Fruit fly (Drosophila melanogaster) whole organism, wandering third instar larva: Measurements from ENCODE around the gene CG33288.

Experiments used
- Abd-B ChIP-seq: fragments of >200 bp; optimal IDR thresholded peaks from 2 replicates; lab custom pipeline; 2017; ENCODE audit warnings: missing biosample characterization, missing genetic modification characterization
- Jra ChIP-seq: sonication (Bioruptor generic); optimal IDR thresholded peaks from 2 replicates; lab custom pipeline; 2016; ENCODE audit warnings: missing biosample characterization, missing genetic modification characterization
- Mio ChIP-seq: sonication (Bioruptor generic); optimal IDR thresholded peaks from 2 replicates; lab custom pipeline; 2016; ENCODE audit warnings: missing biosample characterization, missing genetic modification characterization
- br ChIP-seq: fragments of 200-800 bp; sonication (Bioruptor generic); optimal IDR thresholded peaks from 2 replicates; lab custom pipeline; 2016; ENCODE audit warnings: missing biosample characterization, missing genetic modification characterization
- dl ChIP-seq, 2 experiments: fragments of 175-275, 200-275 bp in 1 of 2; fragments of 200-275 bp in 1 of 2; sonication (Bioruptor generic); optimal IDR thresholded peaks; lab custom pipeline; 2018; ENCODE audit warnings: mild to moderate bottlenecking in 2 of 2, missing biosample characterization in 2 of 2, missing genetic modification characterization in 2 of 2, moderate library complexity in 2 of 2; ENCODE audit not compliant: partially characterized antibody in 2 of 2, insufficient read depth in 1 of 2
- ey ChIP-seq: fragments of 200-800 bp; sonication (Bioruptor generic); optimal IDR thresholded peaks from 2 replicates; lab custom pipeline; 2016; ENCODE audit warnings: missing biosample characterization, missing genetic modification characterization
- jim ChIP-seq: fragments of 175-275, 200-325 bp; sonication (Bioruptor generic); optimal IDR thresholded peaks from 2 replicates; lab custom pipeline; 2016; ENCODE audit warnings: missing biosample characterization, mild to moderate bottlenecking, missing genetic modification characterization
- pan ChIP-seq: fragments of >200 bp; optimal IDR thresholded peaks from 2 replicates; lab custom pipeline; 2017
- psq ChIP-seq: fragments of 200-800 bp; sonication (Bioruptor generic); optimal IDR thresholded peaks from 3 replicates; lab custom pipeline; 2017; ENCODE audit warnings: missing biosample characterization, mild to moderate bottlenecking, missing genetic modification characterization, moderate library complexity
- sv ChIP-seq: fragments of 200-800 bp; sonication (Bioruptor generic); optimal IDR thresholded peaks from 3 replicates; lab custom pipeline; 2016; ENCODE audit warnings: missing biosample characterization, missing genetic modification characterization
- tai ChIP-seq: sonication (Bioruptor generic); optimal IDR thresholded peaks from 2 replicates; lab custom pipeline; 2016; ENCODE audit warnings: missing biosample characterization, missing genetic modification characterization

DNA sequence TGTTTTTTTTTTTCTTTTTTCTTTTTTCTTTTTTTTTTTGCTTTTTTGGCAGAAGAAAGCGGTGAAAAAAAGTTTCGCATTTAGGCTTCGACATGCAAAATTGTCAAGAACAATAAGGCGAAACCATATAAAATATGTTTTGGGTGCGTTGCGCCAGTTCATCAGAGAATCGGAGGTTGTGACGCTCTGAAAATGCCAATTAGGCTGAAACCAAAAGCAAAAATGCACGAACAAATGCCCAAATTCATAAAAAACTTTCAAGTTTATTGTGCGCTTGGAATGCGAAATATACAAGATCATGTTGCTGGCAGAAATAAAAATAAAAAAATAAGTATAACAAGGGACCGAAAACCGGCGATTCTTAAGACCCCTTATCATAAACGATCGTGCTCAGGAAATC is 37.8 kb upstream of the CG33288 start:
- no peak for TF ChIP-seq Mio (GFP tag; lab: Kevin White, UChicago)
- peak; percentile 17 for TF ChIP-seq jim (GFP tag; lab: Kevin White, UChicago)
- TF ChIP-seq sv, result no peak
- TF ChIP-seq psq (GFP tag; lab: Kevin White, UChicago), result peak; percentile 20
- TF ChIP-seq pan (lab: Kevin White, UChicago), result no peak
- TF ChIP-seq Abd-B (GFP tag; lab: Kevin White, UChicago), result no peak
- no peak for TF ChIP-seq Jra (GFP tag; lab: Kevin White, UChicago)
- TF ChIP-seq ey, result no peak
- no peak for TF ChIP-seq br (GFP tag; lab: Kevin White, UChicago)
- no peak for TF ChIP-seq tai
- no peak for TF ChIP-seq dl (GFP tag; optimal IDR thresholded peaks at IDR 0.05; lab: Kevin White, UChicago; ENCODE audit: insufficient read depth in 1 of 2, partially characterized antibody in 2 of 2)
